Fruit fly (Drosophila melanogaster): ENCODE data around the gene Galphaf.
A peak's percentile ranks its signal among the peaks of the same experiment; 100 is the strongest.

Galphaf gene

dm6 chr3L:16642088-16642507 is 25.6 kb downstream of the Galphaf start (continued):
- TF ChIP-seq CG7786 (GFP tag; optimal IDR thresholded peaks at IDR 0.05) (no peak), NFAT (GFP tag; IDR thresholded peaks at IDR 0.05) (no peak), hth (optimal IDR thresholded peaks at IDR 0.05) (no peak), CG34422 (GFP tag; IDR thresholded peaks at IDR 0.05) (0 out of 3 replicates have a peak, but pooled peaks have one; percentile 39), CG11695 (GFP tag; IDR thresholded peaks at IDR 0.05) (no peak), toy (GFP tag; IDR thresholded peaks at IDR 0.05) (no peak), CG9797 (GFP tag; optimal IDR thresholded peaks at IDR 0.05) (no peak), kah (GFP tag; optimal IDR thresholded peaks at IDR 0.05) (peak; percentile 9), bowl (GFP tag; IDR thresholded peaks at IDR 0.05) (no peak), CG3163 (GFP tag; optimal IDR thresholded peaks at IDR 0.05) (no peak), CG11085 (GFP tag; IDR thresholded peaks at IDR 0.05) (no peak), HLH4C (GFP tag; IDR thresholded peaks at IDR 0.05; ENCODE audit: partially characterized antibody) (no peak), Doc2 (GFP tag; IDR thresholded peaks at IDR 0.05) (no peak), sens-2 (GFP tag; IDR thresholded peaks at IDR 0.05) (peak; percentile 6; the same call in 1 of the 2 replicates), Gug (GFP tag; IDR thresholded peaks at IDR 0.05) (peak; percentile 40; the same call in 2 of the 4 replicates), ham (GFP tag; IDR thresholded peaks at IDR 0.05) (no peak), CG8281 (tag; optimal IDR thresholded peaks at IDR 0.05) (no peak), Ravus (GFP tag; IDR thresholded peaks at IDR 0.05) (no peak), Meics (GFP tag; optimal IDR thresholded peaks at IDR 0.05) (peak; percentile 23), abd-A (tag; optimal IDR thresholded peaks at IDR 0.05) (no peak), gsb (GFP tag; IDR thresholded peaks at IDR 0.05) (no peak), Nf-YA (GFP tag; IDR thresholded peaks at IDR 0.05) (no peak), lmd (GFP tag; IDR thresholded peaks at IDR 0.05) (peak; percentile 51; the same call in 1 of the 2 replicates), Bdp1 (GFP tag; optimal IDR thresholded peaks at IDR 0.05) (no peak), br (optimal IDR thresholded peaks at IDR 0.05) (no peak), Fer1 (GFP tag; optimal IDR thresholded peaks at IDR 0.05) (no peak), Fer3 (tag; optimal IDR thresholded peaks at IDR 0.05) (no peak), Sox100B (GFP tag; optimal IDR thresholded peaks at IDR 0.05) (peak; percentile 87), bcd (GFP tag; optimal IDR thresholded peaks at IDR 0.05) (peak; percentile 65), CG10274 (GFP tag; optimal IDR thresholded peaks at IDR 0.05) (no peak), gro (GFP tag; optimal IDR thresholded peaks at IDR 0.05) (no peak), Chrac-16 (GFP tag; optimal IDR thresholded peaks at IDR 0.05) (peak; percentile 42), CG6175 (GFP tag; IDR thresholded peaks at IDR 0.05) (no peak), Doc3 (GFP tag; IDR thresholded peaks at IDR 0.05; ENCODE audit: partially characterized antibody) (no peak), CG3281 (GFP tag; optimal IDR thresholded peaks at IDR 0.05) (no peak), CG15073 (GFP tag; optimal IDR thresholded peaks at IDR 0.05) (peak; percentile 15), ash1 (GFP tag; optimal IDR thresholded peaks at IDR 0.05) (no peak), D19A (tag; optimal IDR thresholded peaks at IDR 0.05) (peak; percentile 65), CG18476 (GFP tag; optimal IDR thresholded peaks at IDR 0.05) (peak; percentile 18), p53 (GFP tag; optimal IDR thresholded peaks at IDR 0.05) (no peak), grn (GFP tag; optimal IDR thresholded peaks at IDR 0.05) (no peak), Oaz (GFP tag; IDR thresholded peaks at IDR 0.05) (no peak), Hr3 (GFP tag; optimal IDR thresholded peaks at IDR 0.05) (peak; percentile 54), CG11696 (GFP tag; IDR thresholded peaks at IDR 0.05) (no peak), CG17829 (tag; optimal IDR thresholded peaks at IDR 0.05) (peak; percentile 78), Sox102F (GFP tag; optimal IDR thresholded peaks at IDR 0.05) (peak; percentile 82), CG10147 (GFP tag; optimal IDR thresholded peaks at IDR 0.05) (peak; percentile 2), hkb (optimal IDR thresholded peaks at IDR 0.05) (no peak), hkb (GFP tag; IDR thresholded peaks at IDR 0.05) (peak; percentile 28; the same call in 1 of the 2 replicates), oc (tag; optimal IDR thresholded peaks at IDR 0.05) (no peak), Sry-β (GFP tag; optimal IDR thresholded peaks at IDR 0.05) (no peak), tin (GFP tag; optimal IDR thresholded peaks at IDR 0.05) (peak; percentile 74), gcm (GFP tag; optimal IDR thresholded peaks at IDR 0.05) (peak; percentile 4)

Measured in whole organism, embryonic.